Fruit fly (Drosophila melanogaster) S2 (cell line): ENCODE results near the gene CG4593.

Experiments
- CG8478 ChIP-seq: fragments of >200 bp; optimal IDR thresholded peaks from 2 replicates; lab custom pipeline; 2018
- CTCF ChIP-seq, 2 experiments: fragments of >200 bp; optimal IDR thresholded peaks; 2 replicates each; lab custom pipeline; 2018

dm6 chrX:7058973-7059372, 45.3 kb downstream of the CG4593 start:
- no peak for TF ChIP-seq CG8478 (lab: Kevin White, UChicago)
- no peak for TF ChIP-seq CTCF (optimal IDR thresholded peaks at IDR 0.05; lab: Kevin White, UChicago)
